Fruit fly (Drosophila melanogaster) whole organism, embryonic: ENCODE measurements around the gene PIP82.

Source experiments
- CG11093 ChIP-seq: fragments of 200-800 bp; sonication (Bioruptor generic); IDR thresholded peaks from 3 replicates; pipeline ENCODE4 v1.3.6; 2022; ENCODE audit warnings: missing biosample characterization, missing genetic modification characterization
- CG11247 ChIP-seq: fragments of 200-800 bp; sonication (Bioruptor generic); IDR thresholded peaks from 2 replicates; pipeline ENCODE4 v1.3.6; 2022; ENCODE audit warnings: missing biosample characterization, missing genetic modification characterization
- CG13123 ChIP-seq: fragments of 200-800 bp; sonication (Bioruptor generic); optimal IDR thresholded peaks from 2 replicates; lab custom pipeline; 2016; ENCODE audit warnings: missing biosample characterization, missing genetic modification characterization
- CG14014 ChIP-seq: fragments of 200-800 bp; sonication (Bioruptor generic); IDR thresholded peaks from 2 replicates; pipeline ENCODE4 v1.3.6; 2022; ENCODE audit warnings: missing biosample characterization, missing genetic modification characterization
- CG15269 ChIP-seq: fragments of 200-800 bp; sonication (Bioruptor generic); optimal IDR thresholded peaks from 2 replicates; lab custom pipeline; 2018; ENCODE audit warnings: missing biosample characterization, mild to moderate bottlenecking, missing genetic modification characterization, moderate library complexity
- CG1602 ChIP-seq: fragments of 200-800 bp; sonication (Bioruptor generic); optimal IDR thresholded peaks from 3 replicates; lab custom pipeline; 2016; ENCODE audit warnings: missing biosample characterization, missing genetic modification characterization
- CG1832 ChIP-seq: fragments of 200-800 bp; sonication (Bioruptor generic); optimal IDR thresholded peaks from 2 replicates; lab custom pipeline; 2017; ENCODE audit warnings: missing biosample characterization, mild to moderate bottlenecking, missing genetic modification characterization, inconsistent platforms
- CG18599 ChIP-seq: fragments of 200-800 bp; sonication (Bioruptor generic); optimal IDR thresholded peaks from 3 replicates; lab custom pipeline; 2017; ENCODE audit warnings: missing biosample characterization, missing genetic modification characterization, mild to moderate bottlenecking, moderate library complexity, missing genetic modification reagents
- CG18764 ChIP-seq: fragments of 200-800 bp; sonication (Bioruptor generic); optimal IDR thresholded peaks from 3 replicates; lab custom pipeline; 2016; ENCODE audit warnings: missing biosample characterization, missing genetic modification characterization
- CG32772 ChIP-seq: fragments of 200-800 bp; sonication (Bioruptor generic); IDR thresholded peaks from 2 replicates; pipeline ENCODE4 v1.3.6; 2022; ENCODE audit warnings: missing biosample characterization, missing genetic modification characterization
- CG3847 ChIP-seq: fragments of 200-800 bp; sonication (Bioruptor generic); IDR thresholded peaks from 2 replicates; pipeline ENCODE4 v1.3.6; 2022; ENCODE audit warnings: missing biosample characterization, missing genetic modification characterization
- CG8388 ChIP-seq: fragments of 200-800 bp; sonication (Bioruptor generic); optimal IDR thresholded peaks from 2 replicates; lab custom pipeline; 2019; ENCODE audit warnings: missing biosample characterization, mild to moderate bottlenecking, missing genetic modification characterization, moderate library complexity
- CG9932 ChIP-seq: fragments of 200-800 bp; sonication (Bioruptor generic); IDR thresholded peaks from 2 replicates; pipeline ENCODE4 v1.3.6; 2022; ENCODE audit warnings: missing biosample characterization, missing genetic modification characterization
- CTCF ChIP-seq: fragments of 200-800 bp; sonication (Bioruptor generic); optimal IDR thresholded peaks from 2 replicates; lab custom pipeline; 2017; ENCODE audit warnings: missing biosample characterization, mild to moderate bottlenecking, missing genetic modification characterization, moderate library complexity
- Dfd ChIP-seq, 2 experiments: fragments of >200 bp; optimal IDR thresholded peaks; 2 replicates each; lab custom pipeline; 2017; ENCODE audit warnings: missing biosample characterization in 2 of 2, missing genetic modification characterization in 2 of 2
- Fer2 ChIP-seq: fragments of 200-800 bp; sonication (Bioruptor generic); optimal IDR thresholded peaks from 2 replicates; lab custom pipeline; 2018; ENCODE audit warnings: missing biosample characterization, mild to moderate bottlenecking, missing genetic modification characterization, moderate library complexity
- Fer3 ChIP-seq: fragments of 200-800 bp; sonication (Bioruptor generic); optimal IDR thresholded peaks from 2 replicates; lab custom pipeline; 2018; ENCODE audit warnings: missing biosample characterization, mild to moderate bottlenecking, missing genetic modification characterization, moderate library complexity
- H2.0 ChIP-seq: fragments of 200-800 bp; sonication (Bioruptor generic); IDR thresholded peaks from 2 replicates; pipeline ENCODE4 v1.3.6; 2022; ENCODE audit warnings: missing biosample characterization, missing genetic modification characterization
- HLH3B ChIP-seq: fragments of 200-800 bp; sonication (Bioruptor generic); IDR thresholded peaks from 2 replicates; pipeline ENCODE4 v1.3.6; 2022; ENCODE audit warnings: missing biosample characterization, missing genetic modification characterization
- Hand ChIP-seq: fragments of 200-800 bp; sonication (Bioruptor generic); optimal IDR thresholded peaks from 2 replicates; lab custom pipeline; 2017; ENCODE audit warnings: mild to moderate bottlenecking, missing biosample characterization, missing genetic modification reagents, missing genetic modification characterization
- Hr39 ChIP-seq: fragments of >200 bp; optimal IDR thresholded peaks from 2 replicates; lab custom pipeline; 2017
- Neu2 ChIP-seq: fragments of 200-800 bp; sonication (Bioruptor generic); optimal IDR thresholded peaks from 3 replicates; lab custom pipeline; 2016; ENCODE audit warnings: missing biosample characterization, missing genetic modification characterization, borderline replicate concordance
- Pdp1 ChIP-seq, 2 experiments: fragments of 200-800 bp; sonication (Bioruptor generic); optimal IDR thresholded peaks; 3 replicates each; lab custom pipeline; 2016; ENCODE audit warnings: missing biosample characterization in 2 of 2, missing genetic modification characterization in 2 of 2, mild to moderate bottlenecking in 1 of 2, moderate library complexity in 1 of 2
- Scr ChIP-seq: fragments of 200-800 bp; sonication (Bioruptor generic); IDR thresholded peaks from 2 replicates; pipeline ENCODE4 v1.3.6; 2022; ENCODE audit warnings: missing biosample characterization, missing genetic modification characterization; ENCODE audit not compliant: partially characterized antibody
- Sry-β ChIP-seq: fragments of 200-800 bp; sonication (Bioruptor generic); optimal IDR thresholded peaks from 2 replicates; lab custom pipeline; 2018; ENCODE audit warnings: missing biosample characterization, mild to moderate bottlenecking, missing genetic modification characterization, moderate library complexity
- al ChIP-seq: fragments of 200-800 bp; sonication (Bioruptor generic); IDR thresholded peaks from 2 replicates; pipeline ENCODE4 v1.3.6; 2022; ENCODE audit warnings: missing biosample characterization, missing genetic modification characterization
- br ChIP-seq: fragments of >200 bp; optimal IDR thresholded peaks from 2 replicates; lab custom pipeline; 2017
- cato ChIP-seq: fragments of 200-800 bp; sonication (Bioruptor generic); optimal IDR thresholded peaks from 2 replicates; lab custom pipeline; 2016; ENCODE audit warnings: missing biosample characterization, missing genetic modification characterization, borderline replicate concordance
- caup ChIP-seq: fragments of 200-800 bp; sonication (Bioruptor generic); optimal IDR thresholded peaks from 3 replicates; lab custom pipeline; 2017; ENCODE audit warnings: missing biosample characterization, mild to moderate bottlenecking, missing genetic modification characterization, moderate library complexity; ENCODE audit not compliant: severe bottlenecking
- dan ChIP-seq: fragments of 200-800 bp; sonication (Bioruptor generic); IDR thresholded peaks from 2 replicates; pipeline ENCODE4 v1.3.6; 2022; ENCODE audit warnings: missing biosample characterization, missing genetic modification characterization
- dysf ChIP-seq: fragments of 200-800 bp; sonication (Bioruptor generic); IDR thresholded peaks from 3 replicates; pipeline ENCODE4 v1.3.6; 2022; ENCODE audit warnings: missing biosample characterization, missing genetic modification characterization
- fd3F ChIP-seq: fragments of 200-800 bp; sonication (Bioruptor generic); optimal IDR thresholded peaks from 2 replicates; lab custom pipeline; 2018; ENCODE audit warnings: missing biosample characterization, mild to moderate bottlenecking, missing genetic modification characterization, moderate library complexity
- gem ChIP-seq: fragments of 200-800 bp; sonication (Bioruptor generic); optimal IDR thresholded peaks from 2 replicates; lab custom pipeline; 2019; ENCODE audit warnings: missing biosample characterization, mild to moderate bottlenecking, missing genetic modification characterization, moderate library complexity
- ham ChIP-seq: fragments of 200-800 bp; sonication (Bioruptor generic); IDR thresholded peaks from 2 replicates; pipeline ENCODE4 v1.3.6; 2022; ENCODE audit warnings: missing biosample characterization, missing genetic modification characterization
- insv ChIP-seq, 2 experiments: fragments of 200-800 bp; sonication (Bioruptor generic); optimal IDR thresholded peaks; 3 replicates each; lab custom pipeline; 2016 to 2018; ENCODE audit warnings: missing biosample characterization in 2 of 2, missing genetic modification characterization in 2 of 2
- kah ChIP-seq: fragments of 200-800 bp; sonication (Bioruptor generic); optimal IDR thresholded peaks from 2 replicates; lab custom pipeline; 2018; ENCODE audit warnings: missing biosample characterization, mild to moderate bottlenecking, missing genetic modification characterization
- mirr ChIP-seq: fragments of 200-800 bp; sonication (Bioruptor generic); optimal IDR thresholded peaks from 3 replicates; lab custom pipeline; 2018; ENCODE audit warnings: missing biosample characterization, mild to moderate bottlenecking, missing genetic modification characterization
- nerfin-1 ChIP-seq: fragments of 200-800 bp; sonication (Bioruptor generic); optimal IDR thresholded peaks from 3 replicates; lab custom pipeline; 2019; ENCODE audit warnings: missing biosample characterization, mild to moderate bottlenecking, missing genetic modification characterization, moderate library complexity
- phol ChIP-seq: fragments of 200-800 bp; sonication (Bioruptor generic); optimal IDR thresholded peaks from 3 replicates; lab custom pipeline; 2018; ENCODE audit warnings: missing biosample characterization, mild to moderate bottlenecking, missing genetic modification characterization, moderate library complexity
- pita ChIP-seq: fragments of 200-800 bp; sonication (Bioruptor generic); optimal IDR thresholded peaks from 2 replicates; lab custom pipeline; 2017; ENCODE audit warnings: missing biosample characterization, mild to moderate bottlenecking, missing genetic modification characterization
- row ChIP-seq: fragments of 200-800 bp; sonication (Bioruptor generic); IDR thresholded peaks from 3 replicates; pipeline ENCODE4 v1.3.6; 2022; ENCODE audit warnings: missing biosample characterization, missing genetic modification characterization
- sd ChIP-seq: fragments of 200-800 bp; sonication (Bioruptor generic); optimal IDR thresholded peaks from 3 replicates; lab custom pipeline; 2018; ENCODE audit warnings: missing biosample characterization, mild to moderate bottlenecking, missing genetic modification characterization, moderate library complexity
- sens ChIP-seq: fragments of 200-800 bp; sonication (Bioruptor generic); peaks from one replicate; lab custom pipeline; 2016; ENCODE audit warnings: missing biosample characterization, missing genetic modification characterization
- stwl ChIP-seq: fragments of 200-800 bp; sonication (Bioruptor generic); optimal IDR thresholded peaks from 3 replicates; lab custom pipeline; 2018; ENCODE audit warnings: missing biosample characterization, mild to moderate bottlenecking, missing genetic modification characterization, moderate library complexity
- tio ChIP-seq: fragments of 200-800 bp; sonication (Bioruptor generic); optimal IDR thresholded peaks from 2 replicates; lab custom pipeline; 2017; ENCODE audit warnings: missing biosample characterization, missing genetic modification characterization, inconsistent platforms
- usp ChIP-seq: fragments of >200 bp; optimal IDR thresholded peaks from 2 replicates; lab custom pipeline; 2017; ENCODE audit warnings: missing biosample characterization, missing genetic modification characterization
- vnd ChIP-seq: fragments of 200-800 bp; sonication (Bioruptor generic); IDR thresholded peaks from 3 replicates; pipeline ENCODE4 v1.3.6; 2022; ENCODE audit warnings: missing biosample characterization, missing genetic modification characterization; ENCODE audit not compliant: partially characterized antibody
- zfh2 ChIP-seq: fragments of 200-800 bp; sonication (Bioruptor generic); optimal IDR thresholded peaks from 2 replicates; lab custom pipeline; 2016; ENCODE audit warnings: missing biosample characterization, missing genetic modification characterization

Gene PIP82

dm6 chrX:8534734-8535133 is 5.2 kb upstream of the PIP82 start (continued):
- peak; percentile 35 for TF ChIP-seq phol (tag; lab: Kevin White, UChicago)
- TF ChIP-seq CG15269 (tag; lab: Kevin White, UChicago), result peak; percentile 35
- TF ChIP-seq, all 482 proteins: peak for 45

dm6 chrX:8534321-8534661 is 4.8 kb upstream of the PIP82 start:
- TF ChIP-seq sd (tag; lab: Kevin White, UChicago), result no peak
- no peak for TF ChIP-seq zfh2 (GFP tag; lab: Kevin White, UChicago)
- no peak for TF ChIP-seq dan
- no peak for TF ChIP-seq vnd (GFP tag; lab: Robert Waterston, UW)
- no peak for TF ChIP-seq Scr (GFP tag; lab: Robert Waterston, UW)
- peak; percentile 77 for TF ChIP-seq CTCF
- no peak for TF ChIP-seq CG18764 (GFP tag; lab: Kevin White, UChicago)
- no peak for TF ChIP-seq Neu2 (GFP tag; lab: Kevin White, UChicago)
- TF ChIP-seq pita (GFP tag; lab: Kevin White, UChicago), result no peak
- TF ChIP-seq Pdp1 (GFP tag; optimal IDR thresholded peaks at IDR 0.05; lab: Kevin White, UChicago), result peak in 1 of 2 experiments; percentile 60
- TF ChIP-seq stwl, result no peak
- TF ChIP-seq CG1832 (GFP tag; lab: Kevin White, UChicago), result no peak

- TF ChIP-seq nerfin-1 (tag; lab: Kevin White, UChicago), result no peak
- TF ChIP-seq H2.0 (GFP tag; lab: Robert Waterston, UW), result peak; percentile 23; the same call in 1 of the 2 replicates
- no peak for TF ChIP-seq ham (GFP tag; lab: Robert Waterston, UW)
- TF ChIP-seq dysf (GFP tag; lab: Robert Waterston, UW), result peak; percentile 58; the same call in 2 of the 3 replicates
- no peak for TF ChIP-seq Hr39 (lab: Kevin White, UChicago)
- peak; percentile 61 for TF ChIP-seq row (GFP tag; lab: Robert Waterston, UW)
- TF ChIP-seq CG9932 (GFP tag; lab: Robert Waterston, UW), result peak; percentile 76
- TF ChIP-seq br, result no peak
- peak; percentile 4 for TF ChIP-seq Fer2 (tag; lab: Kevin White, UChicago)
- TF ChIP-seq CG8388 (GFP tag; lab: Kevin White, UChicago), result no peak
- peak; percentile 58 for TF ChIP-seq gem (tag; lab: Kevin White, UChicago)
- peak; percentile 10 for TF ChIP-seq Hand (GFP tag; lab: Kevin White, UChicago)
- TF ChIP-seq CG11093 (GFP tag; lab: Robert Waterston, UW), result 0 out of 3 replicates have a peak, but pooled peaks have one; percentile 13
- no peak for TF ChIP-seq Dfd (GFP tag; optimal IDR thresholded peaks at IDR 0.05; lab: Kevin White, UChicago)
- peak; percentile 32; the same call in 1 of the 2 replicates for TF ChIP-seq CG32772 (GFP tag; lab: Robert Waterston, UW)
- no peak for TF ChIP-seq CG1602
- no peak for TF ChIP-seq tio (GFP tag; lab: Kevin White, UChicago)
- no peak for TF ChIP-seq mirr (GFP tag; lab: Kevin White, UChicago)
- peak; percentile 26 for TF ChIP-seq CG18599 (GFP tag; lab: Kevin White, UChicago)
- TF ChIP-seq caup, result peak; percentile 15
- peak; percentile 45 for TF ChIP-seq CG3847
- 0 out of 2 replicates have a peak, but pooled peaks have one; percentile 19 for TF ChIP-seq HLH3B
- TF ChIP-seq fd3F, result peak; percentile 15
- no peak for TF ChIP-seq CG13123
- TF ChIP-seq usp (GFP tag; lab: Kevin White, UChicago), result no peak
- no peak for TF ChIP-seq Sry-β
- peak; percentile 44 for TF ChIP-seq Fer3 (tag; lab: Kevin White, UChicago)
- TF ChIP-seq al, result peak; percentile 71
- no peak for TF ChIP-seq cato (GFP tag; lab: Kevin White, UChicago)
- TF ChIP-seq sens (GFP tag; lab: Kevin White, UChicago), result peak; percentile 50
- peak; percentile 51 for TF ChIP-seq CG14014 (GFP tag; lab: Robert Waterston, UW)
- TF ChIP-seq kah, result peak; percentile 59
- TF ChIP-seq CG11247, result peak; percentile 44; the same call in 1 of the 2 replicates
- no peak for TF ChIP-seq insv (GFP tag; optimal IDR thresholded peaks at IDR 0.05; lab: Kevin White, UChicago)
These were observed 4.3 kb upstream of the PIP82 start for dm6 chrX:8533589-8534320.
